Worm (Caenorhabditis elegans) whole organism, L4 larva: ENCODE results near the gene D1086.12.

Experiments
- D1046.2 ChIP-seq: fragments of 200-800 bp; sonication (Bioruptor generic); IDR thresholded peaks from 2 replicates; pipeline ENCODE4 v1.3.6; 2022; ENCODE audit warnings: missing genetic modification characterization, missing compliant biosample characterization
- F10B5.3 ChIP-seq: sonication (generic microtip); optimal IDR thresholded peaks from 2 replicates; lab custom pipeline; 2016; ENCODE audit warnings: mild to moderate bottlenecking, missing genetic modification characterization, missing compliant biosample characterization
- F26F4.8 ChIP-seq: fragments of 200-800 bp; sonication (Bioruptor generic); conservative IDR thresholded peaks from 2 replicates; pipeline ENCODE4 v1.3.6; 2022; ENCODE audit warnings: missing genetic modification characterization, missing compliant biosample characterization
- F37D6.2 ChIP-seq: sonication (generic microtip); optimal IDR thresholded peaks from 2 replicates; lab custom pipeline; 2016; ENCODE audit warnings: mild to moderate bottlenecking, missing genetic modification characterization, missing compliant biosample characterization
- F49E8.2 ChIP-seq: sonication (generic microtip); optimal IDR thresholded peaks from 2 replicates; lab custom pipeline; 2016; ENCODE audit warnings: missing compliant biosample characterization, mild to moderate bottlenecking, missing genetic modification characterization, borderline replicate concordance
- T26A8.4 ChIP-seq: fragments of 200-800 bp; sonication (Bioruptor generic); IDR thresholded peaks from 2 replicates; pipeline ENCODE4 v1.3.6; 2022; ENCODE audit warnings: missing genetic modification characterization, missing compliant biosample characterization
- Y48G9A.11 ChIP-seq: fragments of 200-800 bp; sonication (Bioruptor generic); IDR thresholded peaks from 2 replicates; pipeline ENCODE4 v1.3.6; 2022; ENCODE audit warnings: missing genetic modification reagents, missing genetic modification characterization, missing compliant biosample characterization
- ZK337.2 ChIP-seq: fragments of 200-800 bp; sonication (Bioruptor generic); IDR thresholded peaks from 2 replicates; pipeline ENCODE4 v1.3.6; 2022; ENCODE audit warnings: missing genetic modification reagents, missing genetic modification characterization, missing compliant biosample characterization
- ZK546.5 ChIP-seq, 2 experiments: sonication (generic microtip); optimal IDR thresholded peaks; 2 replicates each; lab custom pipeline; 2017; ENCODE audit warnings: missing biosample characterization in 2 of 2, missing genetic modification characterization in 2 of 2
- ceh-20 ChIP-seq: fragments of 200-800 bp; sonication (Bioruptor generic); IDR thresholded peaks from 2 replicates; pipeline ENCODE4 v1.3.6; 2022; ENCODE audit warnings: missing genetic modification reagents, missing genetic modification characterization, missing compliant biosample characterization
- ceh-28 ChIP-seq: fragments of 150-350 bp; optimal IDR thresholded peaks from 2 replicates; lab custom pipeline; 2014; ENCODE audit warnings: missing biosample characterization, missing genetic modification reagents, missing genetic modification characterization
- ceh-32 ChIP-seq: sonication (generic microtip); optimal IDR thresholded peaks from 2 replicates; lab custom pipeline; 2016; ENCODE audit warnings: mild to moderate bottlenecking, missing genetic modification characterization, missing compliant biosample characterization; ENCODE audit not compliant: poor library complexity
- ces-1 ChIP-seq: fragments of 150-350 bp; sonication (generic microtip); optimal IDR thresholded peaks from 4 replicates; lab custom pipeline; 2014; ENCODE audit warnings: missing biosample characterization, missing genetic modification reagents, missing genetic modification characterization
- ctbp-1 ChIP-seq: fragments of 200-800 bp; sonication (Bioruptor generic); IDR thresholded peaks from 2 replicates; pipeline ENCODE4 v1.3.6; 2022; ENCODE audit warnings: missing genetic modification reagents, missing genetic modification characterization, missing compliant biosample characterization
- daf-12 ChIP-seq: fragments of 150-350 bp; optimal IDR thresholded peaks from 2 replicates; lab custom pipeline; 2014; ENCODE audit warnings: missing biosample characterization, missing genetic modification reagents, missing genetic modification characterization
- daf-16 ChIP-seq, 3 experiments: sonication (generic microtip); optimal IDR thresholded peaks; 2 replicates each; lab custom pipeline; 2016 to 2017; ENCODE audit warnings: missing genetic modification characterization in 3 of 3, missing genetic modification reagents in 3 of 3, mild to moderate bottlenecking in 2 of 3, missing compliant biosample characterization in 2 of 3, missing biosample characterization in 1 of 3, moderate library complexity in 1 of 3
- dmd-6 ChIP-seq: fragments of 200-800 bp; sonication (Bioruptor generic); IDR thresholded peaks from 2 replicates; pipeline ENCODE4 v1.3.6; 2022; ENCODE audit warnings: missing genetic modification reagents, missing genetic modification characterization, missing compliant biosample characterization
- duxl-1 ChIP-seq: sonication (generic microtip); optimal IDR thresholded peaks from 2 replicates; lab custom pipeline; 2016; ENCODE audit warnings: mild to moderate bottlenecking, missing genetic modification characterization, moderate library complexity, missing compliant biosample characterization; ENCODE audit not compliant: poor library complexity
- dve-1 ChIP-seq: sonication (generic microtip); optimal IDR thresholded peaks from 2 replicates; lab custom pipeline; 2017; ENCODE audit warnings: antibody characterized with exemption, mild to moderate bottlenecking, missing genetic modification characterization, missing compliant biosample characterization; ENCODE audit not compliant: insufficient read depth
- egl-27 ChIP-seq: sonication (generic microtip); optimal IDR thresholded peaks from 3 replicates; lab custom pipeline; 2017; ENCODE audit warnings: missing biosample characterization, missing genetic modification reagents, missing genetic modification characterization
- fkh-10 ChIP-seq: fragments of 150-350 bp; optimal IDR thresholded peaks from 2 replicates; lab custom pipeline; 2014; ENCODE audit warnings: missing biosample characterization, missing genetic modification reagents, missing genetic modification characterization
- gei-8 ChIP-seq: fragments of 200-800 bp; sonication (Bioruptor generic); optimal IDR thresholded peaks from 2 replicates; lab custom pipeline; 2018; ENCODE audit warnings: mild to moderate bottlenecking, missing genetic modification characterization, missing compliant biosample characterization
- hmg-1.1 ChIP-seq: fragments of 200-800 bp; sonication (Bioruptor generic); IDR thresholded peaks from 2 replicates; pipeline ENCODE4 v1.3.6; 2022; ENCODE audit warnings: missing genetic modification reagents, missing genetic modification characterization, missing compliant biosample characterization
- lin-13 ChIP-seq: fragments of 150-350 bp; optimal IDR thresholded peaks from 2 replicates; lab custom pipeline; 2014; ENCODE audit warnings: missing biosample characterization, missing genetic modification reagents, missing genetic modification characterization
- lin-15B ChIP-seq: fragments of 150-350 bp; sonication (generic microtip); optimal IDR thresholded peaks from 3 replicates; lab custom pipeline; 2014; ENCODE audit warnings: missing biosample characterization, missing genetic modification characterization
- lin-29 ChIP-seq: fragments of 200-800 bp; sonication (Bioruptor generic); IDR thresholded peaks from 2 replicates; pipeline ENCODE4 v1.3.6; 2022; ENCODE audit warnings: missing genetic modification reagents, missing genetic modification characterization, missing compliant biosample characterization
- madf-9 ChIP-seq: fragments of 200-800 bp; sonication (Bioruptor generic); conservative IDR thresholded peaks from 2 replicates; pipeline ENCODE4 v1.3.6; 2022; ENCODE audit warnings: missing genetic modification reagents, missing genetic modification characterization, missing compliant biosample characterization
- nhr-102 ChIP-seq: sonication (generic microtip); optimal IDR thresholded peaks from 2 replicates; lab custom pipeline; 2016; ENCODE audit warnings: mild to moderate bottlenecking, missing genetic modification characterization, moderate library complexity, missing compliant biosample characterization
- nhr-11 ChIP-seq: fragments of 150-350 bp; optimal IDR thresholded peaks from 2 replicates; lab custom pipeline; 2014; ENCODE audit warnings: missing biosample characterization, missing genetic modification characterization
- nhr-48 ChIP-seq: sonication (generic microtip); optimal IDR thresholded peaks from 2 replicates; lab custom pipeline; 2016; ENCODE audit warnings: mild to moderate bottlenecking, missing genetic modification characterization, missing compliant biosample characterization
- php-3 ChIP-seq: fragments of 200-800 bp; sonication (Bioruptor generic); IDR thresholded peaks from 2 replicates; pipeline ENCODE4 v1.3.6; 2022; ENCODE audit warnings: missing genetic modification reagents, missing genetic modification characterization, missing compliant biosample characterization
- pqm-1 ChIP-seq: sonication (generic microtip); optimal IDR thresholded peaks from 2 replicates; lab custom pipeline; 2017; ENCODE audit warnings: missing biosample characterization, missing genetic modification characterization
- rbr-2 ChIP-seq: sonication (generic microtip); optimal IDR thresholded peaks from 2 replicates; lab custom pipeline; 2016; ENCODE audit warnings: missing genotype, missing genetic modification characterization, missing compliant biosample characterization
- set-16 ChIP-seq: fragments of 200-800 bp; sonication (Bioruptor generic); IDR thresholded peaks from 2 replicates; pipeline ENCODE4 v1.3.6; 2022; ENCODE audit warnings: missing genetic modification reagents, missing genetic modification characterization, missing compliant biosample characterization
- spr-1 ChIP-seq: sonication (generic microtip); optimal IDR thresholded peaks from 2 replicates; lab custom pipeline; 2016; ENCODE audit warnings: mild to moderate bottlenecking, missing genetic modification characterization, missing compliant biosample characterization
- spr-3 ChIP-seq: fragments of 200-800 bp; sonication (Bioruptor generic); optimal IDR thresholded peaks from 2 replicates; lab custom pipeline; 2018; ENCODE audit warnings: mild to moderate bottlenecking, missing genetic modification characterization, missing compliant biosample characterization
- tag-97 ChIP-seq: fragments of 200-800 bp; sonication (Bioruptor generic); IDR thresholded peaks from 2 replicates; pipeline ENCODE4 v1.3.6; 2022; ENCODE audit warnings: missing genetic modification characterization, missing compliant biosample characterization
- unc-62 ChIP-seq, 3 experiments: fragments of 150-350 bp in 1 of 3; sonication (generic microtip); optimal IDR thresholded peaks in 2 of 3; peaks in 1 of 3; 1 replicate in 1 of 3; 2 replicates in 2 of 3; lab custom pipeline; 2014 to 2017; ENCODE audit warnings: missing biosample characterization in 3 of 3, missing genetic modification characterization in 3 of 3, missing genetic modification reagents in 3 of 3, missing genotype in 1 of 3
- vab-7 ChIP-seq: fragments of 200-800 bp; sonication (Bioruptor generic); IDR thresholded peaks from 2 replicates; pipeline ENCODE4 v1.3.6; 2022; ENCODE audit warnings: missing genetic modification reagents, missing genetic modification characterization, missing compliant biosample characterization
- zip-2 ChIP-seq: fragments of 150-350 bp; optimal IDR thresholded peaks from 2 replicates; lab custom pipeline; 2014; ENCODE audit warnings: missing biosample characterization, missing genetic modification characterization

D1086.12 gene

DNA sequence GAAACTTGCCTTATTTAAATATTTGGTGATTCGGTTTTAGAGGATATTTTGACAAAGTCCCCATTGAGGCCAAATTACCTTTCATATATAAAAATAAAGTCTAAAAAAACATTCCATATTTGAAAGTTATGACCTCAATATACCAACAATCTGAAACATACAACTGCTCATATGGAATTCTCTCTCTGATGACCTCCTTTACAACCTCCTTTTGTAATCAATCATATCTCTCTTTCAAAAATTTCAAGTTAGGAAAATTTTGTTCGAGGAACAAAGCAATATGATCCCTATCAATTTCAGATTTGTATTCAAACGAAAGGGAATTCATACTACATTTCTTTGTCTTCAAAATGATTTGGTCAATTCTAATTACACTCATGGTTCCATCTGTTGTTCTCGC is 21.5 kb upstream of the D1086.12 start, which contains the start of gene D1086.6:
TSS of gene D1086.6 (plus strand) at position 301 of the 400 bp plus-strand sequence.
- TF ChIP-seq D1046.2 (GFP tag; lab: Robert Waterston, UW) (no peak), nhr-11 (tag; lab: Kevin White, UChicago) (no peak), ceh-20 (GFP tag; lab: Robert Waterston, UW) (no peak), dmd-6 (GFP tag; lab: Robert Waterston, UW) (no peak), ctbp-1 (GFP tag; lab: Robert Waterston, UW) (no peak), lin-15B (tag; lab: Kevin White, UChicago) (no peak), ZK546.5 (tag; optimal IDR thresholded peaks at IDR 0.05; lab: Kevin White, UChicago) (no peak), madf-9 (GFP tag; lab: Robert Waterston, UW) (no peak), hmg-1.1 (GFP tag; lab: Robert Waterston, UW) (no peak), pqm-1 (no peak), egl-27 (tag; lab: Kevin White, UChicago) (no peak), F26F4.8 (no peak), F10B5.3 (no peak), tag-97 (GFP tag; lab: Robert Waterston, UW) (no peak), nhr-48 (tag; lab: Kevin White, UChicago) (no peak)

DNA sequence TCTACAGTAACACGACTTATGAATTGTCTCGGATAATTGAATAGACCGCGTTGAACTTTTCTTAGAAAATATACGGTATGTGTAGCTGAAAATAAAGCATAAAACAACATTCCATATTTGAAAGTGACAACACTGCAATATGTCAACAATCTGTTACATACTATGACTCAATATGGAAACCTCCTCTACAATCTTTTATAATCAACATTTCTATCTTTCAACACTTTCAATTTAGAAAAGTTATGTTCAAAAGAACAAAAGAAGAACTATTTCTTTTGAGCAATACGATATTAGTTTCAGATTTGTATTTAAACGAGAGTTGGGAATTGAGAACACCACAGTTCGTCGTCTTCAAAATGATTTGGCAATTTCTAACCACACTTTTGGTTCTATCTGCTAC is 18.5 kb upstream of the D1086.12 start, which contains the start of gene D1086.10:
TSS of gene D1086.10 (plus strand) at position 301 of the 400 bp plus-strand sequence.
- TF ChIP-seq spr-1 (no peak), dve-1 (tag; lab: Kevin White, UChicago) (peak; percentile 38)

ce11 chrV:14083970-14084369 is 17.0 kb upstream of the D1086.12 start, which contains the start of gene D1086.7:
TSS of gene D1086.7 (plus strand) at chrV:14084270.
- TF ChIP-seq F26F4.8 = no peak
- TF ChIP-seq F37D6.2 (tag; lab: Kevin White, UChicago) = no peak
- no peak for TF ChIP-seq lin-13 (GFP tag; lab: Kevin White, UChicago)
- no peak for TF ChIP-seq rbr-2 (tag; lab: Kevin White, UChicago)
- no peak for TF ChIP-seq zip-2 (tag; lab: Kevin White, UChicago)
- peak in 1 of 2 experiments; percentile 49 for TF ChIP-seq unc-62 (GFP tag; optimal IDR thresholded peaks at IDR 0.05 in 1 of 2; lab: Kevin White, UChicago)
- TF ChIP-seq unc-62 (tag; optimal IDR thresholded peaks at IDR 0.05; lab: Kevin White, UChicago) = no peak
- TF ChIP-seq, all 104 proteins: peak for 1

DNA sequence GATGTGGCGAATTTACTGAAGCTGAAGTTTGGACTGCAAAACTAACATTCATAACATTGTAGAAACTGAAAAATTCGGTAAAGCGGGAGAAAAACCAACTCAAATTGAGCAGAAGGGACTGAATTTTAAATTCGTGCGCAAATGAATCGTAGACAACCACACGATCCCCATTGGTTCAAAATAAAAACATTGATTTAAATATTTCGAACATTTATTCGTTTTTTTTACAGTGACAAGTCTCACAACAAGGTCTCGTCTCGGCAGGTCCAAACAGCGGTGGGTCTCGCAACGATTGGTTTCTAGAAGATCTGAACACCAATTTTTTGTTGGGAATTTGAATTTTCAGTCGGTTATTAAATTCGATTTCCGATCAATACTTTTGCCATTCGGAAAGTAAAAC is 15.4 kb upstream of the D1086.12 start, which contains the start of gene D1086.18:
TSS of gene D1086.18 (plus strand) at position 301 of the 400 bp plus-strand sequence.
- TF ChIP-seq lin-29 (no peak), set-16 (GFP tag; lab: Robert Waterston, UW) (no peak), rbr-2 (tag; lab: Kevin White, UChicago) (no peak), D1046.2 (GFP tag; lab: Robert Waterston, UW) (no peak), madf-9 (GFP tag; lab: Robert Waterston, UW) (no peak), F49E8.2 (tag; lab: Kevin White, UChicago) (no peak), fkh-10 (GFP tag; lab: Kevin White, UChicago) (no peak), ceh-32 (tag; lab: Kevin White, UChicago) (no peak), spr-1 (no peak), dve-1 (tag; lab: Kevin White, UChicago) (no peak), php-3 (GFP tag; lab: Robert Waterston, UW) (no peak), T26A8.4 (GFP tag; lab: Robert Waterston, UW) (no peak), ceh-28 (tag; lab: Kevin White, UChicago) (no peak), duxl-1 (tag; lab: Kevin White, UChicago) (no peak), pqm-1 (no peak)

DNA sequence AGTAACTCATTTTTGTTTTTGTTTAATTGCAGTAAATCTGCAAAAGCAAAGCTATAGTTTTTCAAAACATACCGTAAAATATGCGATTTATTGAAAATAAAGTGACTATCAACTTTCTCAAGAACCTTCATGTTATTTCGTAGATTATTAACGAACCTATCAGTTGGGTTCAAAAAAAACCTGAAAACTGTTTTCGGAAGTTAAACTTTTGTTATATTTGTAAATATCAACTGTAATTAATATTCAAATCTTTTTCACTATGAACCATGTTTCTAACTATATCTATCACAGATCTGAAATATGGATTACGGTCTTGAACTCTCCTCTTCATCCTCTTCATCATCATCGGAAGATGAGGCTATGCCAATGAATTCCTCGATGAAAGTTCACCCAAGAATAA is 12.9 kb upstream of the D1086.12 start, which contains the start of gene D1086.19:
TSS of gene D1086.19 (plus strand) at position 301 of the 400 bp plus-strand sequence.
- TF ChIP-seq spr-3 (GFP tag; lab: Kevin White, UChicago) (no peak), nhr-11 (tag; lab: Kevin White, UChicago) (no peak), daf-12 (tag; lab: Kevin White, UChicago) (no peak), ces-1 (no peak), ZK337.2 (GFP tag; lab: Robert Waterston, UW) (no peak), vab-7 (no peak), pqm-1 (no peak), F10B5.3 (no peak), gei-8 (no peak), ceh-28 (tag; lab: Kevin White, UChicago) (no peak), daf-16 (GFP tag; optimal IDR thresholded peaks at IDR 0.05; lab: Kevin White, UChicago) (no peak), daf-16 (tag; optimal IDR thresholded peaks at IDR 0.05; lab: Kevin White, UChicago) (no peak), Y48G9A.11 (GFP tag; lab: Robert Waterston, UW) (no peak), ZK546.5 (tag; optimal IDR thresholded peaks at IDR 0.05; lab: Kevin White, UChicago) (no peak), nhr-102 (no peak)
